Worm (Caenorhabditis elegans): ENCODE measurements around the gene F53B3.3.

F53B3.3 gene

DNA sequence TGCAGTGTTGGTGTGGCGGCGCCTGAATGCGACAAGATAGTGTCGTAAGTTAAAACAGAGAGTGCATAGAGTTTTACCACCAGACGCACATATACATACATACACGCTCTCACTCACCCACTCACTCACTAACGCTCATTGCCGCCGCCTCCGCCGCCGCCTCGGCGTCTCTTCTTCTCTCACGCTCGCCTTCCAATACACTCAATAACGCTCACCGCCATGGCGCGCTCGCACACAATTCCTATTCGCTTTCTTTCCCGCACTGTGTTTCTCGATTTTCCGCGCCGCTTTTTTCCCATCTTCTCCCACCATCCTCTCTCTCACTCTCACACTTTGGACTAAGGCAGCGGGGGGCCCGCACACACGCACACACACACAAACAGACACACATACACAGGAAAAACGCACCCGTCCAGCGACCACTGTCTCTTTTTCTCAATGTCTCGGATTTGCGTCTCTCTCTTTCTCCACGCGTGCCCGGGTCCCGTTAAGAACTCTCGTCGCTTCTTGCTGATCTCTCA, 18.5 kb downstream of the F53B3.3 start, which contains the start of gene kin-29 (continued):
- TF ChIP-seq efl-1 (GFP tag; optimal IDR thresholded peaks at IDR 0.05) (no peak), hlh-12 (tag; optimal IDR thresholded peaks at IDR 0.05) (no peak), die-1 (tag; optimal IDR thresholded peaks at IDR 0.05) (peak; percentile 36), hlh-26 (GFP tag; conservative IDR thresholded peaks at IDR 0.05) (no peak), T26A5.8 (tag; optimal IDR thresholded peaks at IDR 0.05) (no peak), hmg-1.2 (GFP tag; IDR thresholded peaks at IDR 0.05) (peak; percentile 70; the same call in 1 of the 2 replicates), F57A8.1 (GFP tag; optimal IDR thresholded peaks at IDR 0.05) (no peak), ZK185.1 (tag; optimal IDR thresholded peaks at IDR 0.05; ENCODE audit: poor library complexity, severe bottlenecking) (no peak), tbp1 (GFP tag; optimal IDR thresholded peaks at IDR 0.05) (peak; percentile 41)

DNA sequence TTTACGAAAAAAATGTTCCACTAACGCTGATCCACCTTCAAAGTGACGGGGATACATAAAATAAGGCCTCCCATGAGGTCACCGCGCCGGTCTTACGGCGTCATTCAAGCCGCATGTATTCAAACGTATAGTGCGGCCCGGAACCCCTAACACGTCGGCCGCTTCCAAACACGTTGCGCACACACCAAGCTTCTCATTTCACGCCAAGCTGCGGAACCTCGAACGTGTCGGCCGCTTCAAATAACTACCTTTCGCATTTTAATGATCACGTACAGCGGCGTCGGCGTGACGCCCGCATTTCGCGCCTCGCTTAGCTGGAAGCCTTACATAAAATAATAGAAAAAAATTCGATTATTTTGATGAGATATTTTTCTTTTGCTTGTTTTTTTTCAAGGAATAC, 27.4 kb downstream of the F53B3.3 start:
- TF ChIP-seq madf-6 (GFP tag; IDR thresholded peaks at IDR 0.05) (peak; percentile 11; the same call in 1 of the 2 replicates), egl-18 (GFP tag; IDR thresholded peaks at IDR 0.05) (no peak), ztf-6 (GFP tag; IDR thresholded peaks at IDR 0.05) (no peak), ceh-79 (tag; optimal IDR thresholded peaks at IDR 0.05) (no peak), pbrm-1 (GFP tag; IDR thresholded peaks at IDR 0.05) (0 out of 2 replicates have a peak, but pooled peaks have one; percentile 11), snpc-4 (GFP tag; optimal IDR thresholded peaks at IDR 0.05) (no peak), snpc-4 (tag; optimal IDR thresholded peaks at IDR 0.05) (peak; percentile 35 to 89 (median 71)), C17E4.6 (GFP tag; IDR thresholded peaks at IDR 0.05) (no peak)

DNA sequence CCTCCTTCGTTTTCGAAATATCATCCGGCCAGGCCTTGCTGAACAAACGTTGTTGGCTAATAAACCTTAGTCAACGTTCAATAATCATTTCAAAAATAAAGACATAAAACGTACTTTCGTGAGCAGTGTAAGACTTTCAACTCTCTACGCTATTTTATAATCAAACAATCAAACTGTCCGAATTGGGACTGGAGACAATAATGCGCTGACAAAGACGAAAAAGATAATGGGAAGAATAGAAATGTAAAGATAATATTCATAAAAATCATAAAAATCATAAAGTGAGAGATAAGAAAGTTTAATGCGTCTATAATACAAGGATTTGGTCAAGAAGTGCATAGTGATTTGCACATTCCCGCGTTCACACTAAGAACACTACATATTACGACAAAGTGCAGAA, 29.2 kb downstream of the F53B3.3 start:
- no peak for TF ChIP-seq ztf-26 (tag; optimal IDR thresholded peaks at IDR 0.05)
- TF ChIP-seq lin-54 (GFP tag; optimal IDR thresholded peaks at IDR 0.05): no peak
- TF ChIP-seq Y56A3A.18 (GFP tag; IDR thresholded peaks at IDR 0.05): no peak
- no peak for TF ChIP-seq ztf-6 (GFP tag; IDR thresholded peaks at IDR 0.05)
- TF ChIP-seq let-607 (tag; optimal IDR thresholded peaks at IDR 0.05): peak in 1 of 2 experiments; percentile 8
- TF ChIP-seq nhr-80 (tag; optimal IDR thresholded peaks at IDR 0.05): peak; percentile 59
- no peak for TF ChIP-seq madf-10 (tag; optimal IDR thresholded peaks at IDR 0.05)
- peak; percentile 28 for TF ChIP-seq lin-40 (tag; optimal IDR thresholded peaks at IDR 0.05)
- TF ChIP-seq ztf-28 (GFP tag; IDR thresholded peaks at IDR 0.05): no peak
- TF ChIP-seq ztf-22 (GFP tag; optimal IDR thresholded peaks at IDR 0.05): no peak

DNA sequence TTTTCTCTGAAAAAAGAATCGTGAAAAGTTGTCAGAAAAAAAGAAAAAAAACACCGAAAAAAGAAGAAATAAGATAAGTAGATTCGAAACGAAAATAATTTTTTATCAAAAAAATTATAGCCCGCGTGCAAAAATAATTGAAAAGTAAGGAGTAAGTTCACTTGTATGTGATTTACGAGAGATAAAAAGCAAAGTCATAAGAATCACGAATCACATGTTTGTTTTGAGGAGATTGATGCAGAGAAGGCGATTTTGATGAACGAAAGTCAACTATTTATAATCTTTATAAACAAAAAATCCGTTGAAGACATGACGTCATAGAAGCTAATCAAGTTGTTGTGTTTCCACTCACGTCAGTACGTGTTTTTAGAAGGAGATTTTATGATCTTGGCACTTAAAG, 30.6 kb downstream of the F53B3.3 start, which contains the start of gene Y71H10B.1:
TSS of gene Y71H10B.1 (minus strand) at position 6 of the 400 bp plus-strand sequence.
- TF ChIP-seq ekl-4 (GFP tag; IDR thresholded peaks at IDR 0.05) (no peak), madf-10 (tag; optimal IDR thresholded peaks at IDR 0.05) (no peak), ztf-26 (tag; optimal IDR thresholded peaks at IDR 0.05) (peak; percentile 25), somi-1 (GFP tag; optimal IDR thresholded peaks at IDR 0.05) (peak; percentile 54), C06A6.2 (GFP tag; conservative IDR thresholded peaks at IDR 0.05) (no peak), lin-40 (tag; optimal IDR thresholded peaks at IDR 0.05) (peak; percentile 22), F57C9.4 (tag; optimal IDR thresholded peaks at IDR 0.05) (no peak), nhr-27 (tag; optimal IDR thresholded peaks at IDR 0.05) (no peak), ceh-79 (tag; optimal IDR thresholded peaks at IDR 0.05) (no peak), T07F8.4 (tag; optimal IDR thresholded peaks at IDR 0.05) (no peak)

DNA sequence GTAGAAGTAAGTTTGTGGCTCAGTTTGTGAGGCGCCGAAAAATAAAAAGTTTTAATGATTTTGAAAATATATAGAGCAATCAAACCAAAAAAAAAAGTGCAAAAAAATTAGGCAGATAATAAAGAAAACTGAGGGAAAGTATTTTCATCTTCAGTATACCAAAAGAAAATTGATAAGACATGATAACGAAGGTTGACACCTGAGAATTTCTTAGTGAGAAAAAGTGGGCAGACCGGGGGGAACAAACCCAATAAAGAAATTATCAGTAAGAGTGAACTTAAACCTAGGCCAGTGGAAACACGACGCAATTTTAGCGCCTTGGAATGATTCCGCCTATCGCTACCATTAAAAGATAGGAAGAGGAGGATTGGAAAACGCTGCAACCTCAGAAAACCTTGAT, 32.3 kb downstream of the F53B3.3 start:
- TF ChIP-seq mcd-1 (GFP tag; IDR thresholded peaks at IDR 0.05) (no peak), ceh-58 (GFP tag; IDR thresholded peaks at IDR 0.05) (no peak), nhr-80 (tag; optimal IDR thresholded peaks at IDR 0.05) (peak; percentile 79)

All from whole organism, young adult.